Fruit fly (Drosophila melanogaster) whole organism, embryonic: ENCODE measurements around the gene Bruce.

Source experiments
- Atf6 ChIP-seq: fragments of 200-800 bp; sonication (Bioruptor generic); IDR thresholded peaks from 2 replicates; pipeline ENCODE4 v1.3.6; 2022; ENCODE audit warnings: missing biosample characterization, missing genetic modification characterization
- B-H2 ChIP-seq: fragments of 200-800 bp; sonication (Bioruptor generic); optimal IDR thresholded peaks from 2 replicates; lab custom pipeline; 2018; ENCODE audit warnings: missing biosample characterization, mild to moderate bottlenecking, missing genetic modification characterization
- Bdp1 ChIP-seq: fragments of 200-800 bp; sonication (Bioruptor generic); optimal IDR thresholded peaks from 3 replicates; lab custom pipeline; 2016; ENCODE audit warnings: missing biosample characterization, missing genetic modification characterization
- CG10147 ChIP-seq: fragments of 200-800 bp; sonication (Bioruptor generic); optimal IDR thresholded peaks from 2 replicates; lab custom pipeline; 2019; ENCODE audit warnings: missing biosample characterization, mild to moderate bottlenecking, missing genetic modification characterization, moderate library complexity
- CG10274 ChIP-seq: fragments of 200-800 bp; sonication (Bioruptor generic); optimal IDR thresholded peaks from 3 replicates; lab custom pipeline; 2017; ENCODE audit warnings: missing biosample characterization, mild to moderate bottlenecking, missing genetic modification characterization
- CG10321 ChIP-seq: fragments of 200-800 bp; sonication (Bioruptor generic); IDR thresholded peaks from 2 replicates; pipeline ENCODE4 v1.3.6; 2022; ENCODE audit warnings: missing biosample characterization, missing genetic modification characterization
- CG10366 ChIP-seq: fragments of 200-800 bp; sonication (Bioruptor generic); IDR thresholded peaks from 2 replicates; pipeline ENCODE4 v1.3.6; 2022; ENCODE audit warnings: missing biosample characterization, missing genetic modification characterization
- CG10543 ChIP-seq: fragments of 200-800 bp; sonication (Bioruptor generic); optimal IDR thresholded peaks from 3 replicates; lab custom pipeline; 2017; ENCODE audit warnings: missing biosample characterization, mild to moderate bottlenecking, missing genetic modification characterization, moderate library complexity
- CG10654 ChIP-seq: fragments of 200-800 bp; sonication (Bioruptor generic); optimal IDR thresholded peaks from 2 replicates; lab custom pipeline; 2016; ENCODE audit warnings: missing biosample characterization, missing genetic modification characterization
- CG11085 ChIP-seq: fragments of 200-800 bp; sonication (Bioruptor generic); IDR thresholded peaks from 2 replicates; pipeline ENCODE4 v1.3.6; 2022; ENCODE audit warnings: missing biosample characterization, missing genetic modification characterization
- CG11695 ChIP-seq: fragments of 200-800 bp; sonication (Bioruptor generic); IDR thresholded peaks from 3 replicates; pipeline ENCODE4 v1.3.6; 2022; ENCODE audit warnings: missing biosample characterization, missing genetic modification characterization
- CG13296 ChIP-seq: fragments of 200-800 bp; sonication (Bioruptor generic); optimal IDR thresholded peaks from 3 replicates; lab custom pipeline; 2018; ENCODE audit warnings: missing biosample characterization, mild to moderate bottlenecking, missing genetic modification characterization
- CG14014 ChIP-seq: fragments of 200-800 bp; sonication (Bioruptor generic); IDR thresholded peaks from 2 replicates; pipeline ENCODE4 v1.3.6; 2022; ENCODE audit warnings: missing biosample characterization, missing genetic modification characterization
- CG14050 ChIP-seq: fragments of 200-800 bp; sonication (Bioruptor generic); IDR thresholded peaks from 3 replicates; pipeline ENCODE4 v1.3.6; 2022; ENCODE audit warnings: missing biosample characterization, missing genetic modification characterization
- CG14441 ChIP-seq: fragments of 200-800 bp; sonication (Bioruptor generic); IDR thresholded peaks from 2 replicates; pipeline ENCODE4 v1.3.6; 2022; ENCODE audit warnings: missing biosample characterization, missing genetic modification characterization
- CG17612 ChIP-seq: fragments of 200-800 bp; sonication (Bioruptor generic); IDR thresholded peaks from 2 replicates; pipeline ENCODE4 v1.3.6; 2022; ENCODE audit warnings: missing biosample characterization, missing genetic modification characterization
- CG2129 ChIP-seq: fragments of 200-800 bp; sonication (Bioruptor generic); IDR thresholded peaks from 2 replicates; pipeline ENCODE4 v1.3.6; 2022; ENCODE audit warnings: missing biosample characterization, missing genetic modification characterization; ENCODE audit not compliant: partially characterized antibody
- CG2875 ChIP-seq: fragments of 200-800 bp; sonication (Bioruptor generic); optimal IDR thresholded peaks from 2 replicates; lab custom pipeline; 2017; ENCODE audit warnings: missing biosample characterization, mild to moderate bottlenecking, missing genetic modification characterization, missing genetic modification reagents
- CG3281 ChIP-seq: fragments of 200-800 bp; sonication (Bioruptor generic); optimal IDR thresholded peaks from 3 replicates; lab custom pipeline; 2017; ENCODE audit warnings: missing biosample characterization, mild to moderate bottlenecking, missing genetic modification characterization
- CG33213 ChIP-seq: fragments of 200-800 bp; sonication (Bioruptor generic); optimal IDR thresholded peaks from 3 replicates; lab custom pipeline; 2016; ENCODE audit warnings: missing biosample characterization, missing genetic modification characterization
- CG5953 ChIP-seq: fragments of 200-800 bp; sonication (Bioruptor generic); IDR thresholded peaks from 2 replicates; pipeline ENCODE4 v1.3.6; 2022; ENCODE audit warnings: missing biosample characterization, missing genetic modification characterization
- CG6654 ChIP-seq: fragments of 200-800 bp; sonication (Bioruptor generic); optimal IDR thresholded peaks from 2 replicates; lab custom pipeline; 2017; ENCODE audit warnings: missing biosample characterization, mild to moderate bottlenecking, missing genetic modification characterization
- CG6765 ChIP-seq: fragments of 200-800 bp; sonication (Bioruptor generic); optimal IDR thresholded peaks from 3 replicates; lab custom pipeline; 2017; ENCODE audit warnings: missing biosample characterization, mild to moderate bottlenecking, missing genetic modification characterization
- CG7556 ChIP-seq: fragments of 200-800 bp; sonication (Bioruptor generic); optimal IDR thresholded peaks from 2 replicates; lab custom pipeline; 2017; ENCODE audit warnings: missing biosample characterization, mild to moderate bottlenecking, missing genetic modification characterization
- CG8089 ChIP-seq: fragments of 200-800 bp; sonication (Bioruptor generic); optimal IDR thresholded peaks from 3 replicates; lab custom pipeline; 2016; ENCODE audit warnings: missing biosample characterization, missing genetic modification characterization
- CG9932 ChIP-seq: fragments of 200-800 bp; sonication (Bioruptor generic); IDR thresholded peaks from 2 replicates; pipeline ENCODE4 v1.3.6; 2022; ENCODE audit warnings: missing biosample characterization, missing genetic modification characterization
- E2f1 ChIP-seq: fragments of 200-800 bp; sonication (Bioruptor generic); IDR thresholded peaks from 2 replicates; pipeline ENCODE4 v1.3.6; 2022; ENCODE audit warnings: missing biosample characterization, missing genetic modification characterization
- H15 ChIP-seq: fragments of 200-800 bp; sonication (Bioruptor generic); IDR thresholded peaks from 3 replicates; pipeline ENCODE4 v1.3.6; 2022; ENCODE audit warnings: missing biosample characterization, missing genetic modification characterization
- HLH3B ChIP-seq: fragments of 200-800 bp; sonication (Bioruptor generic); IDR thresholded peaks from 2 replicates; pipeline ENCODE4 v1.3.6; 2022; ENCODE audit warnings: missing biosample characterization, missing genetic modification characterization
- Hr39 ChIP-seq: fragments of >200 bp; optimal IDR thresholded peaks from 2 replicates; lab custom pipeline; 2017
- Lpt ChIP-seq: fragments of >200 bp; optimal IDR thresholded peaks from 2 replicates; lab custom pipeline; 2018; ENCODE audit warnings: missing biosample characterization, missing genetic modification characterization
- Med ChIP-seq: fragments of 200-800 bp; sonication (Bioruptor generic); peaks from one replicate; lab custom pipeline; 2016; ENCODE audit warnings: missing biosample characterization, missing genetic modification characterization, mild to moderate bottlenecking, inconsistent platforms, moderate library complexity
- btn ChIP-seq: fragments of 200-800 bp; sonication (Bioruptor generic); optimal IDR thresholded peaks from 2 replicates; lab custom pipeline; 2016; ENCODE audit warnings: missing biosample characterization, missing genetic modification characterization
- chinmo ChIP-seq: fragments of 200-800 bp; sonication (Bioruptor generic); IDR thresholded peaks from 4 replicates; pipeline ENCODE4 v1.3.6; 2022; ENCODE audit warnings: missing biosample characterization, missing genetic modification characterization; ENCODE audit not compliant: partially characterized antibody
- cwo ChIP-seq: fragments of 200-800 bp; sonication (Bioruptor generic); optimal IDR thresholded peaks from 3 replicates; lab custom pipeline; 2017; ENCODE audit warnings: missing biosample characterization, missing genetic modification characterization, mild to moderate bottlenecking, moderate library complexity, missing genetic modification reagents
- disco-r ChIP-seq: fragments of 200-800 bp; sonication (Bioruptor generic); optimal IDR thresholded peaks from 2 replicates; lab custom pipeline; 2016; ENCODE audit warnings: missing biosample characterization, missing genetic modification characterization
- dm ChIP-seq: fragments of 200-800 bp; sonication (Bioruptor generic); optimal IDR thresholded peaks from 3 replicates; lab custom pipeline; 2016; ENCODE audit warnings: missing biosample characterization, missing genetic modification characterization
- dpn ChIP-seq, 2 experiments: fragments of 200-800 bp; sonication (Bioruptor generic); optimal IDR thresholded peaks; 3 replicates each; lab custom pipeline; 2016; ENCODE audit warnings: missing biosample characterization in 2 of 2, missing genetic modification characterization in 2 of 2
- ems ChIP-seq: fragments of 200-800 bp; sonication (Bioruptor generic); optimal IDR thresholded peaks from 3 replicates; lab custom pipeline; 2016; ENCODE audit warnings: missing biosample characterization, missing genetic modification characterization
- hth ChIP-seq: fragments of >200 bp; optimal IDR thresholded peaks from 2 replicates; lab custom pipeline; 2017; ENCODE audit warnings: inconsistent platforms
- kay ChIP-seq: fragments of 200-800 bp; sonication (Bioruptor generic); optimal IDR thresholded peaks from 2 replicates; lab custom pipeline; 2016; ENCODE audit warnings: missing biosample characterization, missing genetic modification characterization
- ken ChIP-seq: fragments of 200-800 bp; sonication (Bioruptor generic); IDR thresholded peaks from 3 replicates; pipeline ENCODE4 v1.3.6; 2022; ENCODE audit warnings: missing biosample characterization, missing genetic modification characterization
- lab ChIP-seq: fragments of 200-800 bp; sonication (Bioruptor generic); optimal IDR thresholded peaks from 3 replicates; lab custom pipeline; 2017; ENCODE audit warnings: missing biosample characterization, missing genetic modification characterization, mild to moderate bottlenecking, moderate library complexity, missing genetic modification reagents
- lmd ChIP-seq: fragments of 200-800 bp; sonication (Bioruptor generic); IDR thresholded peaks from 2 replicates; pipeline ENCODE4 v1.3.6; 2022; ENCODE audit warnings: missing biosample characterization, missing genetic modification characterization
- nerfin-1 ChIP-seq: fragments of 200-800 bp; sonication (Bioruptor generic); optimal IDR thresholded peaks from 3 replicates; lab custom pipeline; 2019; ENCODE audit warnings: missing biosample characterization, mild to moderate bottlenecking, missing genetic modification characterization, moderate library complexity
- pnt ChIP-seq: fragments of 200-800 bp; sonication (Bioruptor generic); optimal IDR thresholded peaks from 3 replicates; lab custom pipeline; 2016; ENCODE audit warnings: missing biosample characterization, missing genetic modification characterization
- psq ChIP-seq: fragments of 200-800 bp; sonication (Bioruptor generic); optimal IDR thresholded peaks from 2 replicates; lab custom pipeline; 2017; ENCODE audit warnings: missing biosample characterization, missing genetic modification characterization
- sens ChIP-seq: fragments of 200-800 bp; sonication (Bioruptor generic); peaks from one replicate; lab custom pipeline; 2016; ENCODE audit warnings: missing biosample characterization, missing genetic modification characterization
- seq ChIP-seq: fragments of 200-800 bp; sonication (Bioruptor generic); IDR thresholded peaks from 2 replicates; pipeline ENCODE4 v1.3.6; 2022; ENCODE audit warnings: missing biosample characterization, missing genetic modification characterization
- sna ChIP-seq: fragments of 200-800 bp; sonication (Bioruptor generic); IDR thresholded peaks from 2 replicates; pipeline ENCODE4 v1.3.6; 2022; ENCODE audit warnings: missing biosample characterization, missing genetic modification characterization; ENCODE audit not compliant: partially characterized antibody
- tio ChIP-seq: fragments of 200-800 bp; sonication (Bioruptor generic); optimal IDR thresholded peaks from 2 replicates; lab custom pipeline; 2017; ENCODE audit warnings: missing biosample characterization, missing genetic modification characterization, inconsistent platforms
- trem ChIP-seq: fragments of 200-800 bp; optimal IDR thresholded peaks from 3 replicates; lab custom pipeline; 2019; ENCODE audit warnings: missing biosample characterization, mild to moderate bottlenecking, missing genetic modification characterization, moderate library complexity

Bruce gene

dm6 chr3R:10268865-10269442, 62.2 kb downstream of the Bruce start (continued):
- TF ChIP-seq HLH3B (peak; percentile 82), CG5953 (GFP tag; lab: Robert Waterston, UW) (peak; percentile 61), Hr39 (no peak), CG14441 (GFP tag; lab: Robert Waterston, UW) (peak; percentile 82), CG10366 (GFP tag; lab: Robert Waterston, UW) (peak; percentile 85), psq (no peak), sens (GFP tag; lab: Kevin White, UChicago) (peak; percentile 93), CG10147 (GFP tag; lab: Kevin White, UChicago) (peak; percentile 24), CG13296 (GFP tag; lab: Kevin White, UChicago) (peak; percentile 39), CG8089 (GFP tag; lab: Kevin White, UChicago) (peak; percentile 21), CG14050 (GFP tag; lab: Robert Waterston, UW) (peak; percentile 77), CG10654 (peak; percentile 30), CG2129 (GFP tag; lab: Robert Waterston, UW) (no peak), E2f1 (GFP tag; lab: Robert Waterston, UW) (peak; percentile 70), CG3281 (GFP tag; lab: Kevin White, UChicago) (peak; percentile 70), CG2875 (GFP tag; lab: Kevin White, UChicago) (peak; percentile 62), CG11695 (GFP tag; lab: Robert Waterston, UW) (0 out of 3 replicates have a peak, but pooled peaks have one; percentile 49), CG6654 (GFP tag; lab: Kevin White, UChicago) (peak; percentile 35), dm (GFP tag; lab: Kevin White, UChicago) (peak; percentile 40), CG10543 (GFP tag; lab: Kevin White, UChicago) (no peak), sna (GFP tag; lab: Robert Waterston, UW) (no peak), trem (tag; lab: Kevin White, UChicago) (peak; percentile 29), Atf6 (GFP tag; lab: Robert Waterston, UW) (peak; percentile 85), Lpt (no peak), CG10274 (GFP tag; lab: Kevin White, UChicago) (peak; percentile 40), CG11085 (GFP tag; lab: Robert Waterston, UW) (peak; percentile 55), CG7556 (no peak), dpn (GFP tag; optimal IDR thresholded peaks at IDR 0.05; lab: Kevin White, UChicago) (peak; percentile 65), disco-r (GFP tag; lab: Kevin White, UChicago) (no peak), pnt (GFP tag; lab: Kevin White, UChicago) (peak; percentile 45), btn (GFP tag; lab: Kevin White, UChicago) (peak; percentile 40), lmd (GFP tag; lab: Robert Waterston, UW) (peak; percentile 80), CG14014 (GFP tag; lab: Robert Waterston, UW) (peak; percentile 78), hth (lab: Kevin White, UChicago) (no peak), Bdp1 (GFP tag; lab: Kevin White, UChicago) (peak; percentile 19), seq (GFP tag; lab: Robert Waterston, UW) (peak; percentile 64; the same call in 1 of the 2 replicates), Med (peak; percentile 95), CG9932 (peak; percentile 72), lab (GFP tag; lab: Kevin White, UChicago) (peak; percentile 83), CG6765 (GFP tag; lab: Kevin White, UChicago) (no peak), CG10321 (GFP tag; lab: Robert Waterston, UW) (0 out of 2 replicates have a peak, but pooled peaks have one; percentile 27), kay (GFP tag; lab: Kevin White, UChicago) (peak; percentile 42), ems (GFP tag; lab: Kevin White, UChicago) (peak; percentile 78), B-H2 (GFP tag; lab: Kevin White, UChicago) (no peak), ken (peak; percentile 84), CG17612 (GFP tag; lab: Robert Waterston, UW) (0 out of 2 replicates have a peak, but pooled peaks have one; percentile 9), tio (GFP tag; lab: Kevin White, UChicago) (peak; percentile 23), nerfin-1 (tag; lab: Kevin White, UChicago) (peak; percentile 11), H15 (peak; percentile 73), chinmo (no peak), cwo (GFP tag; lab: Kevin White, UChicago) (peak; percentile 32), CG33213 (GFP tag; lab: Kevin White, UChicago) (no peak)
